Fruit fly (Drosophila melanogaster): ENCODE measurements around the gene CG9663.
A peak's percentile ranks its signal among the peaks of the same experiment; 100 is the strongest.

Gene CG9663

dm6 chr2L:3323319-3324287 lies 20.7 kb upstream of the CG9663 start, which contains the start of gene CG33281 (continued):
- TF ChIP-seq CG4328 (GFP tag; optimal IDR thresholded peaks at IDR 0.05) (peak; percentile 63), Xbp1 (GFP tag; optimal IDR thresholded peaks at IDR 0.05) (no peak), corto (GFP tag; optimal IDR thresholded peaks at IDR 0.05) (no peak), Dip2 (GFP tag; IDR thresholded peaks at IDR 0.05) (no peak), cad (GFP tag; optimal IDR thresholded peaks at IDR 0.05) (no peak), CG12236 (GFP tag; optimal IDR thresholded peaks at IDR 0.05) (no peak), Hsf (GFP tag; optimal IDR thresholded peaks at IDR 0.05) (no peak), Ravus (GFP tag; IDR thresholded peaks at IDR 0.05) (no peak), CG10565 (GFP tag; optimal IDR thresholded peaks at IDR 0.05) (no peak), eyg (GFP tag; optimal IDR thresholded peaks at IDR 0.05) (no peak), Sox100B (GFP tag; optimal IDR thresholded peaks at IDR 0.05) (no peak), Gsc (GFP tag; IDR thresholded peaks at IDR 0.05) (no peak), HLH4C (GFP tag; IDR thresholded peaks at IDR 0.05; ENCODE audit: partially characterized antibody) (no peak), CG34376 (GFP tag; optimal IDR thresholded peaks at IDR 0.05) (peak; percentile 43), Atf6 (GFP tag; IDR thresholded peaks at IDR 0.05) (no peak), C15 (GFP tag; IDR thresholded peaks at IDR 0.05) (no peak), TFAM (GFP tag; optimal IDR thresholded peaks at IDR 0.05) (no peak), CkIIα-i1 (GFP tag; IDR thresholded peaks at IDR 0.05) (no peak), kah (GFP tag; optimal IDR thresholded peaks at IDR 0.05) (peak; percentile 72), gsb (GFP tag; IDR thresholded peaks at IDR 0.05) (0 out of 2 replicates have a peak, but pooled peaks have one; percentile 28), dmrt99B (tag; optimal IDR thresholded peaks at IDR 0.05) (peak; percentile 11), nom (GFP tag; optimal IDR thresholded peaks at IDR 0.05) (no peak), Camta (GFP tag; optimal IDR thresholded peaks at IDR 0.05) (no peak), CG1792 (GFP tag; optimal IDR thresholded peaks at IDR 0.05) (no peak), hb (GFP tag; IDR thresholded peaks at IDR 0.05; ENCODE audit: partially characterized antibody) (no peak), trh (GFP tag; optimal IDR thresholded peaks at IDR 0.05) (no peak), exex (tag; optimal IDR thresholded peaks at IDR 0.05) (peak; percentile 35), CG13775 (GFP tag; optimal IDR thresholded peaks at IDR 0.05) (no peak), Elba2 (GFP tag; optimal IDR thresholded peaks at IDR 0.05) (no peak), bsh (GFP tag; optimal IDR thresholded peaks at IDR 0.05) (no peak), H15 (GFP tag; IDR thresholded peaks at IDR 0.05) (no peak), CG8924 (tag; optimal IDR thresholded peaks at IDR 0.05) (no peak), HLH54F (GFP tag; optimal IDR thresholded peaks at IDR 0.05) (no peak), ro (GFP tag; IDR thresholded peaks at IDR 0.05) (no peak), lab (GFP tag; optimal IDR thresholded peaks at IDR 0.05) (peak; percentile 63), amos (GFP tag; IDR thresholded peaks at IDR 0.05; ENCODE audit: partially characterized antibody) (no peak), CG14860 (GFP tag; IDR thresholded peaks at IDR 0.05; ENCODE audit: partially characterized antibody) (no peak), HHEX (GFP tag; optimal IDR thresholded peaks at IDR 0.05) (peak; percentile 75), CG2120 (GFP tag; optimal IDR thresholded peaks at IDR 0.05) (no peak), Atf-2 (GFP tag; optimal IDR thresholded peaks at IDR 0.05) (no peak), CG1024 (GFP tag; IDR thresholded peaks at IDR 0.05) (no peak), Opbp (GFP tag; IDR thresholded peaks at IDR 0.05; ENCODE audit: partially characterized antibody) (no peak), dm (GFP tag; optimal IDR thresholded peaks at IDR 0.05) (no peak), en (GFP tag; optimal IDR thresholded peaks at IDR 0.05) (no peak), CHES-1-like (GFP tag; optimal IDR thresholded peaks at IDR 0.05) (no peak), H2.0 (GFP tag; IDR thresholded peaks at IDR 0.05) (no peak), MTF-1 (GFP tag; optimal IDR thresholded peaks at IDR 0.05; ENCODE audit: borderline replicate concordance) (peak; percentile 75), wek (GFP tag; optimal IDR thresholded peaks at IDR 0.05) (no peak), ac (GFP tag; optimal IDR thresholded peaks at IDR 0.05) (no peak)
